Worm (Caenorhabditis elegans): ENCODE data around the gene C04F5.2.

DNA sequence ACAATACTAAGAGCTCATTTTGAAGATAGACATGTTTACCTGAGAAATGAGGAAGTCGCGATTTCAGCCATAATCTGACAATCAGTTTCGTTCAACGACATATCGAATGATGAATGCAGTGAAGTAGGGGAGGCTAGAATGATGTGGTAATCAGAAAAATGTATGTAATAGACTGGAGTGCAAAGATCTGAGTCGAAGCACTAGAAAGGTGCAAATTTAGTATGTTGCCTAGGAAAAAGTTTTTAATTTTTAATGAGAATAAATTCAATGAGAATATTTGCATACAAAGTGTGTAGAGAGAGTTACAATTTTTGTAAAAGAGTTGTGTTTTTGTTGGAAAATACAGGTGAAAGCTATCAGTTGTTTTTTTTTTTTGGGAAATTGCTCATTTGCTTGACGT lies 8.0 kb upstream of the C04F5.2 start, which contains the start of gene srab-2:
- no peak for TF ChIP-seq ccch-3 (GFP tag; optimal IDR thresholded peaks at IDR 0.05)
- no peak for TF ChIP-seq lin-26 (GFP tag; IDR thresholded peaks at IDR 0.05)
- TF ChIP-seq unc-62 (GFP tag; optimal IDR thresholded peaks at IDR 0.05), result no peak
- TF ChIP-seq attf-5 (GFP tag; optimal IDR thresholded peaks at IDR 0.05), result no peak
- no peak for TF ChIP-seq pha-4 (tag; optimal IDR thresholded peaks at IDR 0.05)
- TF ChIP-seq B0336.3 (GFP tag; IDR thresholded peaks at IDR 0.05), result no peak
- TF ChIP-seq Y67H2A.10 (GFP tag; conservative IDR thresholded peaks at IDR 0.05), result no peak
- TF ChIP-seq snpc-3.4 (tag; optimal IDR thresholded peaks at IDR 0.05), result no peak
- no peak for TF ChIP-seq hmg-20 (GFP tag; IDR thresholded peaks at IDR 0.05)
- TF ChIP-seq die-1 (tag; optimal IDR thresholded peaks at IDR 0.05), result no peak
